Worm (Caenorhabditis elegans) whole organism, L4 larva: ENCODE results near the gene glb-24.

Experiments used
- F26F4.8 ChIP-seq: fragments of 200-800 bp; sonication (Bioruptor generic); conservative IDR thresholded peaks from 2 replicates; pipeline ENCODE4 v1.3.6; 2022; ENCODE audit warnings: missing genetic modification characterization, missing compliant biosample characterization
- R02D3.7 ChIP-seq: fragments of 150-350 bp; sonication (generic microtip); optimal IDR thresholded peaks from 3 replicates; lab custom pipeline; 2014; ENCODE audit warnings: missing biosample characterization, missing genetic modification characterization
- T26A8.4 ChIP-seq: fragments of 200-800 bp; sonication (Bioruptor generic); IDR thresholded peaks from 2 replicates; pipeline ENCODE4 v1.3.6; 2022; ENCODE audit warnings: missing genetic modification characterization, missing compliant biosample characterization
- Y105C5A.15 ChIP-seq: fragments of 200-800 bp; sonication (Bioruptor generic); IDR thresholded peaks from 2 replicates; pipeline ENCODE4 v1.3.6; 2022; ENCODE audit warnings: missing genetic modification characterization, missing compliant biosample characterization
- Y75B8A.6 ChIP-seq: fragments of 200-800 bp; sonication (Bioruptor generic); IDR thresholded peaks from 2 replicates; pipeline ENCODE4 v1.3.6; 2022; ENCODE audit warnings: missing genetic modification reagents, missing genetic modification characterization, missing compliant biosample characterization
- aha-1 ChIP-seq: fragments of 150-350 bp; peaks from one replicate; lab custom pipeline; 2014; ENCODE audit warnings: missing biosample characterization, missing genetic modification characterization
- ceh-20 ChIP-seq: fragments of 200-800 bp; sonication (Bioruptor generic); IDR thresholded peaks from 2 replicates; pipeline ENCODE4 v1.3.6; 2022; ENCODE audit warnings: missing genetic modification reagents, missing genetic modification characterization, missing compliant biosample characterization
- daf-16 ChIP-seq, 3 experiments: sonication (generic microtip); optimal IDR thresholded peaks; 2 replicates each; lab custom pipeline; 2016 to 2017; ENCODE audit warnings: missing genetic modification characterization in 3 of 3, missing genetic modification reagents in 3 of 3, mild to moderate bottlenecking in 2 of 3, missing compliant biosample characterization in 2 of 3, missing biosample characterization in 1 of 3, moderate library complexity in 1 of 3
- daf-19 ChIP-seq: fragments of 200-800 bp; sonication (Bioruptor generic); conservative IDR thresholded peaks from 2 replicates; pipeline ENCODE4 v1.3.6; 2022; ENCODE audit warnings: missing genetic modification characterization, missing compliant biosample characterization
- dmd-6 ChIP-seq: fragments of 200-800 bp; sonication (Bioruptor generic); IDR thresholded peaks from 2 replicates; pipeline ENCODE4 v1.3.6; 2022; ENCODE audit warnings: missing genetic modification reagents, missing genetic modification characterization, missing compliant biosample characterization
- dmd-9 ChIP-seq: fragments of 200-800 bp; sonication (Bioruptor generic); IDR thresholded peaks from 2 replicates; pipeline ENCODE4 v1.3.6; 2022; ENCODE audit warnings: missing genetic modification reagents, missing genetic modification characterization, missing compliant biosample characterization
- dve-1 ChIP-seq: sonication (generic microtip); optimal IDR thresholded peaks from 2 replicates; lab custom pipeline; 2017; ENCODE audit warnings: antibody characterized with exemption, mild to moderate bottlenecking, missing genetic modification characterization, missing compliant biosample characterization; ENCODE audit not compliant: insufficient read depth
- hlh-11 ChIP-seq: fragments of 200-800 bp; sonication (Bioruptor generic); optimal IDR thresholded peaks from 2 replicates; lab custom pipeline; 2018; ENCODE audit warnings: mild to moderate bottlenecking, missing genetic modification characterization, missing compliant biosample characterization
- hlh-30 ChIP-seq: sonication (generic microtip); optimal IDR thresholded peaks from 2 replicates; lab custom pipeline; 2017; ENCODE audit warnings: antibody characterized with exemption, mild to moderate bottlenecking, missing genetic modification characterization, missing compliant biosample characterization; ENCODE audit not compliant: insufficient read depth
- lim-7 ChIP-seq: fragments of 200-800 bp; sonication (Bioruptor generic); IDR thresholded peaks from 2 replicates; pipeline ENCODE4 v1.3.6; 2022; ENCODE audit warnings: missing genetic modification characterization, missing compliant biosample characterization
- lin-1 ChIP-seq: fragments of 200-800 bp; sonication (Bioruptor generic); IDR thresholded peaks from 2 replicates; pipeline ENCODE4 v1.3.6; 2022; ENCODE audit warnings: missing genetic modification reagents, missing genetic modification characterization, missing compliant biosample characterization
- lin-29 ChIP-seq: fragments of 200-800 bp; sonication (Bioruptor generic); IDR thresholded peaks from 2 replicates; pipeline ENCODE4 v1.3.6; 2022; ENCODE audit warnings: missing genetic modification reagents, missing genetic modification characterization, missing compliant biosample characterization
- lir-3 ChIP-seq: sonication (generic microtip); optimal IDR thresholded peaks from 2 replicates; lab custom pipeline; 2016; ENCODE audit warnings: mild to moderate bottlenecking, missing genetic modification characterization, missing compliant biosample characterization
- lsy-2 ChIP-seq, 2 experiments: fragments of 150-350 bp in 1 of 2; sonication (generic microtip) in 1 of 2; optimal IDR thresholded peaks; 2 replicates each; lab custom pipeline; 2014 to 2017; ENCODE audit warnings: missing biosample characterization in 2 of 2, missing genetic modification characterization in 2 of 2
- madf-5 ChIP-seq, 2 experiments: fragments of 200-800 bp; sonication (Bioruptor generic); IDR thresholded peaks; 2 replicates each; pipeline ENCODE4 v1.3.6; 2022; ENCODE audit warnings: missing compliant biosample characterization in 2 of 2, missing genetic modification characterization in 2 of 2
- mdl-1 ChIP-seq, 2 experiments: fragments of 150-350 bp in 1 of 2; sonication (generic microtip) in 1 of 2; optimal IDR thresholded peaks; 2 replicates each; lab custom pipeline; 2014 to 2017; ENCODE audit warnings: missing biosample characterization in 2 of 2, missing genetic modification characterization in 2 of 2
- mxl-3 ChIP-seq: fragments of 200-800 bp; sonication (Bioruptor generic); optimal IDR thresholded peaks from 2 replicates; lab custom pipeline; 2018; ENCODE audit warnings: mild to moderate bottlenecking, missing genetic modification characterization, missing compliant biosample characterization
- nhr-102 ChIP-seq: sonication (generic microtip); optimal IDR thresholded peaks from 2 replicates; lab custom pipeline; 2016; ENCODE audit warnings: mild to moderate bottlenecking, missing genetic modification characterization, moderate library complexity, missing compliant biosample characterization
- nhr-11 ChIP-seq: fragments of 150-350 bp; optimal IDR thresholded peaks from 2 replicates; lab custom pipeline; 2014; ENCODE audit warnings: missing biosample characterization, missing genetic modification characterization
- nhr-237 ChIP-seq: sonication (generic microtip); optimal IDR thresholded peaks from 2 replicates; lab custom pipeline; 2017; ENCODE audit warnings: missing biosample characterization, missing genetic modification characterization
- nhr-28 ChIP-seq: fragments of 150-350 bp; optimal IDR thresholded peaks from 2 replicates; lab custom pipeline; 2014; ENCODE audit warnings: missing biosample characterization, missing genetic modification characterization
- nhr-6 ChIP-seq: fragments of 150-350 bp; optimal IDR thresholded peaks from 2 replicates; lab custom pipeline; 2014; ENCODE audit warnings: missing biosample characterization, missing genetic modification characterization
- pqm-1 ChIP-seq: sonication (generic microtip); optimal IDR thresholded peaks from 2 replicates; lab custom pipeline; 2017; ENCODE audit warnings: missing biosample characterization, missing genetic modification characterization
- sdz-12 ChIP-seq: fragments of 200-800 bp; sonication (Bioruptor generic); optimal IDR thresholded peaks from 2 replicates; lab custom pipeline; 2018; ENCODE audit warnings: mild to moderate bottlenecking, missing genetic modification characterization, missing compliant biosample characterization
- snpc-1.2 ChIP-seq: fragments of 200-800 bp; sonication (Bioruptor generic); IDR thresholded peaks from 2 replicates; pipeline ENCODE4 v1.3.6; 2022; ENCODE audit warnings: missing genetic modification reagents, missing genetic modification characterization, missing compliant biosample characterization
- tra-1 ChIP-seq: fragments of 200-800 bp; sonication (Bioruptor generic); IDR thresholded peaks from 2 replicates; pipeline ENCODE4 v1.3.6; 2022; ENCODE audit warnings: missing genetic modification reagents, missing genetic modification characterization, missing compliant biosample characterization
- unc-62 ChIP-seq, 3 experiments: fragments of 150-350 bp in 1 of 3; sonication (generic microtip); optimal IDR thresholded peaks in 2 of 3; peaks in 1 of 3; 1 replicate in 1 of 3; 2 replicates in 2 of 3; lab custom pipeline; 2014 to 2017; ENCODE audit warnings: missing biosample characterization in 3 of 3, missing genetic modification characterization in 3 of 3, missing genetic modification reagents in 3 of 3, missing genotype in 1 of 3
- zip-2 ChIP-seq: fragments of 150-350 bp; optimal IDR thresholded peaks from 2 replicates; lab custom pipeline; 2014; ENCODE audit warnings: missing biosample characterization, missing genetic modification characterization
- ztf-11 ChIP-seq: fragments of 150-350 bp; optimal IDR thresholded peaks from 2 replicates; lab custom pipeline; 2014; ENCODE audit warnings: missing biosample characterization, missing genetic modification characterization

glb-24 gene

DNA sequence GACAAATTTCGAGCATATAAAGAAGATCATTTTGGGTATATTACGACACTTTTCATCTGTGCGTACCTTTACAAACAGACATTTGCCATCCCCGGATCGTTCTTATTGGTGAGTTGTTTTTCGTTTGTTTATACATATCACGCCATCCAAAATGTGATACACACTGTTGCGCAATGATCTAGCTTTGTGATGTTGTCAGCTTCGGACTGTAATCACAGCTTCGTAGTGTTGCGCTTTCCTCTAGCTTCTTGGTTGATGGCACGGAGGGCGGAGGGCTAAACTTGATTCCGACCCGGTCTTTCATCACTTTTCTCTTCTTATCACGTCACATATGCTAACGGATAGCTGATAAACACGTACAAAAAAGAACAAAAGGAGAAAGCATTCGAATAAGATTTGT is 6.4 kb downstream of the glb-24 start:
- TF ChIP-seq mxl-3 (peak; percentile 51), T26A8.4 (GFP tag; lab: Robert Waterston, UW) (no peak), sdz-12 (GFP tag; lab: Kevin White, UChicago) (no peak), nhr-28 (tag; lab: Kevin White, UChicago) (peak; percentile 39), snpc-1.2 (GFP tag; lab: Robert Waterston, UW) (no peak), daf-16 (GFP tag; optimal IDR thresholded peaks at IDR 0.05; lab: Kevin White, UChicago) (no peak), daf-16 (tag; optimal IDR thresholded peaks at IDR 0.05; lab: Kevin White, UChicago) (no peak), madf-5 (GFP tag; IDR thresholded peaks at IDR 0.05; lab: Robert Waterston, UW) (no peak), hlh-11 (peak; percentile 32)

DNA sequence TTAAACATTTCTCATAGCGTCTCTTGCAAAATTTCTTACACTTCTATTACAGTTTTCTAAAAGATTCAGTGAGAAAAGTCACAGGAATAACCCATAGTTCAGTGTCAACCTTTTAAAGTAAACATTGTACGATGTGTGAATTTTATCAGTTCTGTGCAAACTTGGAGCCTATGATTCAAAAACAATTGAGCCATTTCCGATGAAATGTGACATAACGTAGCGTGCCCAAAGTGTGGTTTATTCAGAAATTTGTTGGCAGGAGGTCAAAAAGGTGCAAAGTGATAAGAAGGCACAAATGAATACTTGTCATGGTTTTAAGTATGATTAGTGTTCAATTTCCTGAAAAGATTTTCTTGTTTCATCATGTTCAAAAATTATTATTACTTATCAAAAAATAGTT is 8.2 kb downstream of the glb-24 start:
- TF ChIP-seq lim-7 (GFP tag; lab: Robert Waterston, UW), result no peak
- TF ChIP-seq tra-1 (GFP tag; lab: Robert Waterston, UW), result no peak
- TF ChIP-seq dmd-6 (GFP tag; lab: Robert Waterston, UW), result peak; percentile 48; the same call in 1 of the 2 replicates
- TF ChIP-seq nhr-237 (tag; lab: Kevin White, UChicago), result no peak
- peak; percentile 7 for TF ChIP-seq nhr-6 (tag; lab: Kevin White, UChicago)
- TF ChIP-seq ztf-11, result no peak
- TF ChIP-seq Y105C5A.15 (GFP tag; lab: Robert Waterston, UW), result no peak
- peak; percentile 52 for TF ChIP-seq pqm-1 (tag; lab: Kevin White, UChicago)

DNA sequence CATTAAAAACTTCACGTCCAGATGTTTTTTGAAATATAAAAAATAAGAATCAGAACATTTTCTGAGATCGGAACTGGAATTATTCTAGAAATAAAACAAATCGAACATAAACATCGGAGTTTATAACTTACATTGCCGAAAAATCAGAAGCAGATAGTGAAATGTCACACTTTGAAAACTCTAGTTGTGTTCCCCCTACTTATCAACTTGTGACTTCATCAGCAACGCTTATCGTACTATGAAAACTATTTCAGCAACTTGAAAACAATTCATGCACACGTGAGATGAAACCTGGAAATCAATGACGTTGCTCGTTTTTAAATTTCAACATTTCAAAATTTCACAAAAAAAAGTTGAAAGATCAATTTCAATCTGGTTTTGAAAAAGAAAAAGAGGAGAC is 9.1 kb downstream of the glb-24 start:
- TF ChIP-seq pqm-1 (tag; lab: Kevin White, UChicago) (peak; percentile 38), nhr-28 (tag; lab: Kevin White, UChicago) (peak; percentile 69), mdl-1 (tag; optimal IDR thresholded peaks at IDR 0.05; lab: Kevin White, UChicago) (peak in 1 of 2 experiments; percentile 20), dmd-9 (GFP tag; lab: Robert Waterston, UW) (no peak), Y75B8A.6 (no peak), tra-1 (GFP tag; lab: Robert Waterston, UW) (no peak), ceh-20 (no peak), lin-1 (GFP tag; lab: Robert Waterston, UW) (0 out of 2 replicates have a peak, but pooled peaks have one; percentile 29), nhr-11 (tag; lab: Kevin White, UChicago) (no peak), dve-1 (peak; percentile 46), daf-19 (no peak), F26F4.8 (GFP tag; lab: Robert Waterston, UW) (no peak), dmd-6 (GFP tag; lab: Robert Waterston, UW) (peak; percentile 52), hlh-11 (peak; percentile 59), nhr-102 (tag; lab: Kevin White, UChicago) (no peak), madf-5 (GFP tag; IDR thresholded peaks at IDR 0.05; lab: Robert Waterston, UW) (no peak), R02D3.7 (no peak), lir-3 (tag; lab: Kevin White, UChicago) (no peak), zip-2 (no peak), lsy-2 (tag; optimal IDR thresholded peaks at IDR 0.05; lab: Kevin White, UChicago) (no peak), hlh-30 (peak; percentile 60), aha-1 (peak; percentile 35), daf-16 (GFP tag; optimal IDR thresholded peaks at IDR 0.05; lab: Kevin White, UChicago) (no peak), daf-16 (tag; optimal IDR thresholded peaks at IDR 0.05; lab: Kevin White, UChicago) (peak; percentile 84)

DNA sequence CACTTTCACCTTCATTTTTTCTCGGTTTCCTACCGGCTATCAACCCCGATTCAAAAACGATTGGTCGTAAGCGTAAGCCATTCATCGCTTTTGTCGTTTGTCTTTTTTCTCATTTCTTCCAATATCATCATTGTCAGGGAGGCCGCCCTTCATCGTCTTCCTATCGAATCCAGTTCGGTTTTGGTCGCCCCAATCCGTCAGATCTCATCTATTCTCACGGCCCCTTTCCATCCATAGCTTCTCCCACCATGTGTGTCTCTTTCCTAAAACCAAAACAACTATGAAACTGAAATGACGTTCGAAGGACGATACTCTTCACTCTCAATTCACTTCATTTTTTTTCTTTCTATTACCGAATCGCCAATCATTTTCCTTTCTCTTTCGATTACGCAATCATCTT is 9.9 kb downstream of the glb-24 start:
- TF ChIP-seq unc-62 (GFP tag; optimal IDR thresholded peaks at IDR 0.05 in 1 of 2; lab: Kevin White, UChicago), result peak in 1 of 2 experiments; percentile 93
- no peak for TF ChIP-seq unc-62 (tag; optimal IDR thresholded peaks at IDR 0.05; lab: Kevin White, UChicago)
- no peak for TF ChIP-seq lin-29 (GFP tag; lab: Robert Waterston, UW)
- peak; percentile 33 for TF ChIP-seq nhr-28 (tag; lab: Kevin White, UChicago)
